Worm (Caenorhabditis elegans): ENCODE data around the gene msp-152.

- TF ChIP-seq ceh-82 (tag; optimal IDR thresholded peaks at IDR 0.05) (no peak), skn-1 (tag; optimal IDR thresholded peaks at IDR 0.05) (no peak), nhr-77 (tag; optimal IDR thresholded peaks at IDR 0.05) (no peak)
These were observed 36.0 kb downstream of the msp-152 start, which contains the start of gene shc-2 for ce11 chrII:4968863-4969262.
